Fruit fly (Drosophila melanogaster) whole organism, embryonic: Measurements from ENCODE around the gene Lcp65Ae.
A peak's percentile ranks its signal among the peaks of the same experiment; 100 is the strongest.

Source experiments
- Ada2b ChIP-seq: fragments of 200-800 bp; sonication (Bioruptor generic); IDR thresholded peaks from 2 replicates; pipeline ENCODE4 v1.3.6; 2022; ENCODE audit warnings: missing biosample characterization, missing genetic modification characterization
- CG10431 ChIP-seq: fragments of 200-800 bp; sonication (Bioruptor generic); optimal IDR thresholded peaks from 3 replicates; lab custom pipeline; 2018; ENCODE audit warnings: missing biosample characterization, mild to moderate bottlenecking, missing genetic modification characterization
- CG11085 ChIP-seq: fragments of 200-800 bp; sonication (Bioruptor generic); IDR thresholded peaks from 2 replicates; pipeline ENCODE4 v1.3.6; 2022; ENCODE audit warnings: missing biosample characterization, missing genetic modification characterization
- CG12104 ChIP-seq: fragments of 200-800 bp; sonication (Bioruptor generic); optimal IDR thresholded peaks from 3 replicates; lab custom pipeline; 2016; ENCODE audit warnings: missing biosample characterization, missing genetic modification characterization
- CG14441 ChIP-seq: fragments of 200-800 bp; sonication (Bioruptor generic); IDR thresholded peaks from 2 replicates; pipeline ENCODE4 v1.3.6; 2022; ENCODE audit warnings: missing biosample characterization, missing genetic modification characterization
- CG15269 ChIP-seq: fragments of 200-800 bp; sonication (Bioruptor generic); optimal IDR thresholded peaks from 2 replicates; lab custom pipeline; 2018; ENCODE audit warnings: missing biosample characterization, mild to moderate bottlenecking, missing genetic modification characterization, moderate library complexity
- CG15514 ChIP-seq: fragments of 200-800 bp; sonication (Bioruptor generic); optimal IDR thresholded peaks from 3 replicates; lab custom pipeline; 2017; ENCODE audit warnings: missing biosample characterization, missing genetic modification characterization, mild to moderate bottlenecking, moderate library complexity, missing genetic modification reagents
- CG15601 ChIP-seq: fragments of 200-800 bp; sonication (Bioruptor generic); optimal IDR thresholded peaks from 3 replicates; lab custom pipeline; 2019; ENCODE audit warnings: missing biosample characterization, mild to moderate bottlenecking, missing genetic modification characterization, moderate library complexity
- CG18619 ChIP-seq: fragments of 200-800 bp; sonication (Bioruptor generic); optimal IDR thresholded peaks from 3 replicates; lab custom pipeline; 2017; ENCODE audit warnings: missing biosample characterization, mild to moderate bottlenecking, missing genetic modification characterization
- CG6791 ChIP-seq: fragments of 200-800 bp; sonication (Bioruptor generic); IDR thresholded peaks from 3 replicates; pipeline ENCODE4 v1.3.6; 2022; ENCODE audit warnings: missing biosample characterization, missing genetic modification characterization; ENCODE audit not compliant: partially characterized antibody
- CG7372 ChIP-seq: fragments of 200-800 bp; sonication (Bioruptor generic); IDR thresholded peaks from 2 replicates; pipeline ENCODE4 v1.3.6; 2022; ENCODE audit warnings: missing biosample characterization, missing genetic modification characterization
- CG9609 ChIP-seq: fragments of 200-800 bp; sonication (Bioruptor generic); optimal IDR thresholded peaks from 3 replicates; lab custom pipeline; 2016; ENCODE audit warnings: missing biosample characterization, missing genetic modification characterization
- CTCF ChIP-seq: fragments of 200-800 bp; sonication (Bioruptor generic); optimal IDR thresholded peaks from 2 replicates; lab custom pipeline; 2017; ENCODE audit warnings: missing biosample characterization, mild to moderate bottlenecking, missing genetic modification characterization, moderate library complexity
- Dref ChIP-seq: fragments of 200-800 bp; sonication (Bioruptor generic); IDR thresholded peaks from 2 replicates; pipeline ENCODE4 v1.3.6; 2022; ENCODE audit warnings: missing biosample characterization, missing genetic modification characterization
- Eip74EF ChIP-seq, 2 experiments: fragments of 200-800 bp in 1 of 2; fragments of >200 bp in 1 of 2; sonication (Bioruptor generic) in 1 of 2; optimal IDR thresholded peaks; 2 replicates each; lab custom pipeline; 2017 to 2019; ENCODE audit warnings: missing biosample characterization in 2 of 2, missing genetic modification characterization in 2 of 2, mild to moderate bottlenecking in 1 of 2, moderate library complexity in 1 of 2
- Gug ChIP-seq: fragments of 200-800 bp; sonication (Bioruptor generic); IDR thresholded peaks from 4 replicates; pipeline ENCODE4 v1.3.6; 2022; ENCODE audit warnings: missing biosample characterization, missing genetic modification characterization
- Hr51 ChIP-seq, 2 experiments: fragments of 200-800 bp; sonication (Bioruptor generic); optimal IDR thresholded peaks; 2 replicates in 1 of 2; 3 replicates in 1 of 2; lab custom pipeline; 2016 to 2018; ENCODE audit warnings: missing biosample characterization in 2 of 2, missing genetic modification characterization in 2 of 2, mild to moderate bottlenecking in 1 of 2, moderate library complexity in 1 of 2
- Jarid2 ChIP-seq: fragments of 200-800 bp; sonication (Bioruptor generic); optimal IDR thresholded peaks from 3 replicates; lab custom pipeline; 2017; ENCODE audit warnings: mild to moderate bottlenecking, missing biosample characterization, missing genetic modification reagents, missing genetic modification characterization
- NFAT ChIP-seq: fragments of 200-800 bp; sonication (Bioruptor generic); IDR thresholded peaks from 2 replicates; pipeline ENCODE4 v1.3.6; 2022; ENCODE audit warnings: missing biosample characterization, missing genetic modification characterization
- Poxn ChIP-seq: fragments of 200-800 bp; sonication (Bioruptor generic); IDR thresholded peaks from 2 replicates; pipeline ENCODE4 v1.3.6; 2022; ENCODE audit warnings: missing biosample characterization, missing genetic modification characterization
- Six4 ChIP-seq: fragments of 200-800 bp; sonication (Bioruptor generic); optimal IDR thresholded peaks from 2 replicates; lab custom pipeline; 2016; ENCODE audit warnings: missing biosample characterization, missing genetic modification characterization
- abd-A ChIP-seq: fragments of 200-800 bp; sonication (Bioruptor generic); optimal IDR thresholded peaks from 3 replicates; lab custom pipeline; 2019; ENCODE audit warnings: missing biosample characterization, mild to moderate bottlenecking, missing genetic modification characterization, moderate library complexity
- amos ChIP-seq: fragments of 200-800 bp; sonication (Bioruptor generic); IDR thresholded peaks from 2 replicates; pipeline ENCODE4 v1.3.6; 2022; ENCODE audit warnings: missing biosample characterization, missing genetic modification characterization; ENCODE audit not compliant: partially characterized antibody
- crol ChIP-seq: fragments of 200-800 bp; sonication (Bioruptor generic); IDR thresholded peaks from 2 replicates; pipeline ENCODE4 v1.3.6; 2022; ENCODE audit warnings: missing biosample characterization, missing genetic modification characterization
- ewg ChIP-seq: fragments of 200-800 bp; sonication (Bioruptor generic); optimal IDR thresholded peaks from 3 replicates; lab custom pipeline; 2017; ENCODE audit warnings: mild to moderate bottlenecking, missing biosample characterization, missing genetic modification reagents, missing genetic modification characterization
- grau ChIP-seq: fragments of 200-800 bp; optimal IDR thresholded peaks from 3 replicates; lab custom pipeline; 2019; ENCODE audit warnings: missing biosample characterization, mild to moderate bottlenecking, missing genetic modification characterization, moderate library complexity
- gsb-n ChIP-seq: fragments of 200-800 bp; sonication (Bioruptor generic); optimal IDR thresholded peaks from 3 replicates; lab custom pipeline; 2018; ENCODE audit warnings: missing biosample characterization, mild to moderate bottlenecking, missing genetic modification characterization
- h ChIP-seq: fragments of >200 bp; optimal IDR thresholded peaks from 2 replicates; lab custom pipeline; 2017
- hth ChIP-seq: fragments of >200 bp; optimal IDR thresholded peaks from 2 replicates; lab custom pipeline; 2017; ENCODE audit warnings: inconsistent platforms
- inv ChIP-seq: fragments of 200-800 bp; sonication (Bioruptor generic); IDR thresholded peaks from 2 replicates; pipeline ENCODE4 v1.3.6; 2022; ENCODE audit warnings: missing biosample characterization, missing genetic modification characterization; ENCODE audit not compliant: partially characterized antibody
- klu ChIP-seq: fragments of 200-800 bp; sonication (Bioruptor generic); IDR thresholded peaks from 2 replicates; pipeline ENCODE4 v1.3.6; 2022; ENCODE audit warnings: missing biosample characterization, missing genetic modification characterization
- lov ChIP-seq, 2 experiments: fragments of 200-800 bp in 1 of 2; fragments of >200 bp in 1 of 2; sonication (Bioruptor generic) in 1 of 2; IDR thresholded peaks in 1 of 2; optimal IDR thresholded peaks in 1 of 2; 2 replicates in 1 of 2; 3 replicates in 1 of 2; pipeline versions ENCODE4 v1.3.6 to Lab custom; 2017 to 2022; ENCODE audit warnings: missing biosample characterization in 1 of 2, missing genetic modification characterization in 1 of 2
- nau ChIP-seq: fragments of 200-800 bp; sonication (Bioruptor generic); optimal IDR thresholded peaks from 3 replicates; lab custom pipeline; 2017; ENCODE audit warnings: missing biosample characterization, mild to moderate bottlenecking, missing genetic modification characterization, missing genetic modification reagents
- nom ChIP-seq: fragments of 200-800 bp; sonication (Bioruptor generic); optimal IDR thresholded peaks from 2 replicates; lab custom pipeline; 2017; ENCODE audit warnings: missing biosample characterization, missing genetic modification characterization, mild to moderate bottlenecking, moderate library complexity, missing genetic modification reagents
- pnt ChIP-seq: fragments of 200-800 bp; sonication (Bioruptor generic); optimal IDR thresholded peaks from 3 replicates; lab custom pipeline; 2016; ENCODE audit warnings: missing biosample characterization, missing genetic modification characterization
- psq ChIP-seq: fragments of 200-800 bp; sonication (Bioruptor generic); optimal IDR thresholded peaks from 2 replicates; lab custom pipeline; 2017; ENCODE audit warnings: missing biosample characterization, missing genetic modification characterization
- rib ChIP-seq: fragments of 200-800 bp; sonication (Bioruptor generic); IDR thresholded peaks from 2 replicates; pipeline ENCODE4 v1.3.6; 2022; ENCODE audit warnings: missing biosample characterization, missing genetic modification characterization
- sc ChIP-seq, 3 experiments: fragments of >200 bp in 2 of 3; fragments of 200-800 bp in 1 of 3; sonication (Bioruptor generic) in 1 of 3; optimal IDR thresholded peaks; 2 replicates in 2 of 3; 3 replicates in 1 of 3; lab custom pipeline; 2017; ENCODE audit warnings: mild to moderate bottlenecking in 1 of 3, missing biosample characterization in 1 of 3, missing genetic modification characterization in 1 of 3, missing genetic modification reagents in 1 of 3
- slbo ChIP-seq: fragments of 200-800 bp; sonication (Bioruptor generic); IDR thresholded peaks from 2 replicates; pipeline ENCODE4 v1.3.6; 2022; ENCODE audit warnings: missing biosample characterization, missing genetic modification characterization
- tll ChIP-seq, 2 experiments: fragments of 200-800 bp in 1 of 2; fragments of >200 bp in 1 of 2; sonication (Bioruptor generic) in 1 of 2; optimal IDR thresholded peaks; 2 replicates each; lab custom pipeline; 2017 to 2019; ENCODE audit warnings: missing biosample characterization in 2 of 2, missing genetic modification characterization in 2 of 2, mild to moderate bottlenecking in 1 of 2, moderate library complexity in 1 of 2
- twi ChIP-seq: fragments of 200-800 bp; optimal IDR thresholded peaks from 2 replicates; lab custom pipeline; 2019; ENCODE audit warnings: missing biosample characterization, mild to moderate bottlenecking, missing genetic modification characterization, moderate library complexity
- z ChIP-seq: fragments of 200-800 bp; sonication (Bioruptor generic); IDR thresholded peaks from 3 replicates; pipeline ENCODE4 v1.3.6; 2022; ENCODE audit warnings: missing biosample characterization, missing genetic modification characterization

The Lcp65Ae gene

dm6 chr3L:6133546-6133945 is 4.4 kb downstream of the Lcp65Ae start, which contains the start of gene Lcp65Ag2 (continued):
- TF ChIP-seq lov (optimal IDR thresholded peaks at IDR 0.05; lab: Kevin White, UChicago): no peak
- no peak for TF ChIP-seq lov (GFP tag; IDR thresholded peaks at IDR 0.05; lab: Robert Waterston, UW)
- TF ChIP-seq Dref (GFP tag; lab: Robert Waterston, UW): no peak
- no peak for TF ChIP-seq CG6791
- TF ChIP-seq pnt (GFP tag; lab: Kevin White, UChicago): no peak
- no peak for TF ChIP-seq Hr51 (GFP tag; optimal IDR thresholded peaks at IDR 0.05; lab: Kevin White, UChicago)
- no peak for TF ChIP-seq NFAT (GFP tag; lab: Robert Waterston, UW)
- TF ChIP-seq Gug (GFP tag; lab: Robert Waterston, UW): no peak
- TF ChIP-seq grau (tag; lab: Kevin White, UChicago): no peak
- no peak for TF ChIP-seq CG7372 (GFP tag; lab: Robert Waterston, UW)
- TF ChIP-seq h (lab: Kevin White, UChicago): no peak
- no peak for TF ChIP-seq hth (lab: Kevin White, UChicago)
- no peak for TF ChIP-seq CG9609 (GFP tag; lab: Kevin White, UChicago)
- TF ChIP-seq CG12104 (GFP tag; lab: Kevin White, UChicago): no peak
- no peak for TF ChIP-seq nom (GFP tag; lab: Kevin White, UChicago)
- TF ChIP-seq Jarid2 (GFP tag; lab: Kevin White, UChicago): no peak
- TF ChIP-seq amos (GFP tag; lab: Robert Waterston, UW): peak; percentile 8; the same call in 1 of the 2 replicates
- no peak for TF ChIP-seq Eip74EF (GFP tag; optimal IDR thresholded peaks at IDR 0.05; lab: Kevin White, UChicago)
- no peak for TF ChIP-seq Six4
- TF ChIP-seq ewg: no peak
- TF ChIP-seq tll (GFP tag; optimal IDR thresholded peaks at IDR 0.05; lab: Kevin White, UChicago): no peak
- no peak for TF ChIP-seq crol
- TF ChIP-seq sc (optimal IDR thresholded peaks at IDR 0.05; lab: Kevin White, UChicago): no peak
- no peak for TF ChIP-seq sc (GFP tag; optimal IDR thresholded peaks at IDR 0.05; lab: Kevin White, UChicago)
- TF ChIP-seq slbo (GFP tag; lab: Robert Waterston, UW): no peak
- peak; percentile 18 for TF ChIP-seq abd-A (tag; lab: Kevin White, UChicago)

dm6 chr3L:6132009-6132408 is 5.9 kb downstream of the Lcp65Ae start, which contains the start of gene Cpr65Au:
TSS of gene Cpr65Au (minus strand) at chr3L:6132109.
- TF ChIP-seq CG15514 (GFP tag; lab: Kevin White, UChicago): no peak
- TF ChIP-seq psq (GFP tag; lab: Kevin White, UChicago): no peak
- no peak for TF ChIP-seq CTCF (GFP tag; lab: Kevin White, UChicago)
- no peak for TF ChIP-seq CG15269 (tag; lab: Kevin White, UChicago)
- no peak for TF ChIP-seq CG14441
- TF ChIP-seq nau (GFP tag; lab: Kevin White, UChicago): no peak
- no peak for TF ChIP-seq twi (tag; lab: Kevin White, UChicago)
- no peak for TF ChIP-seq rib (GFP tag; lab: Robert Waterston, UW)
- no peak for TF ChIP-seq inv (GFP tag; lab: Robert Waterston, UW)
- TF ChIP-seq CG10431 (GFP tag; lab: Kevin White, UChicago): no peak
- no peak for TF ChIP-seq CG15601 (tag; lab: Kevin White, UChicago)
- no peak for TF ChIP-seq CG11085 (GFP tag; lab: Robert Waterston, UW)
- no peak for TF ChIP-seq klu (GFP tag; lab: Robert Waterston, UW)
- TF ChIP-seq Poxn: no peak
- no peak for TF ChIP-seq CG18619 (GFP tag; lab: Kevin White, UChicago)
- TF ChIP-seq z (GFP tag; lab: Robert Waterston, UW): no peak
- TF ChIP-seq gsb-n (tag; lab: Kevin White, UChicago): no peak
- TF ChIP-seq Ada2b (GFP tag; lab: Robert Waterston, UW): no peak
- TF ChIP-seq, all 482 proteins: peak for 0
